Worm (Caenorhabditis elegans) whole organism, mixed stage, embryonic: ENCODE measurements around the gene fbxa-209.

ENCODE experiments used
- ceh-43 ChIP-seq: fragments of 200-800 bp; sonication (Bioruptor generic); optimal IDR thresholded peaks from 2 replicates; lab custom pipeline; 2018; ENCODE audit warnings: mild to moderate bottlenecking, missing genetic modification characterization, moderate library complexity, missing compliant biosample characterization
- flh-1 ChIP-seq: fragments of 200-800 bp; sonication (Bioruptor generic); optimal IDR thresholded peaks from 2 replicates; lab custom pipeline; 2018; ENCODE audit warnings: mild to moderate bottlenecking, missing genetic modification characterization, moderate library complexity, missing compliant biosample characterization
- nhr-28 ChIP-seq: fragments of 150-350 bp; optimal IDR thresholded peaks from 2 replicates; lab custom pipeline; 2014; ENCODE audit warnings: missing biosample characterization, missing genetic modification characterization
- tbx-8 ChIP-seq: fragments of 200-800 bp; sonication (Bioruptor generic); optimal IDR thresholded peaks from 2 replicates; lab custom pipeline; 2018; ENCODE audit warnings: mild to moderate bottlenecking, missing genetic modification characterization, moderate library complexity, missing compliant biosample characterization
- unc-62 ChIP-seq: fragments of 150-350 bp; optimal IDR thresholded peaks from 2 replicates; lab custom pipeline; 2014; ENCODE audit warnings: missing biosample characterization, missing genetic modification reagents, missing genetic modification characterization

- no peak for TF ChIP-seq flh-1 (GFP tag; lab: Kevin White, UChicago)
- TF ChIP-seq unc-62 (GFP tag; lab: Kevin White, UChicago), result no peak
- no peak for TF ChIP-seq nhr-28 (tag; lab: Kevin White, UChicago)
- no peak for TF ChIP-seq tbx-8 (GFP tag; lab: Kevin White, UChicago)
- no peak for TF ChIP-seq ceh-43 (GFP tag; lab: Kevin White, UChicago)
Measured at ce11 chrV:15399691-15400377, 27.0 kb downstream of the fbxa-209 start, which contains the start of the genes T06E6.15 and sri-7.
